Fruit fly (Drosophila melanogaster) whole organism, embryonic: Measurements from ENCODE around the gene smid.

Experiments
- Awh ChIP-seq: fragments of 200-800 bp; sonication (Bioruptor generic); IDR thresholded peaks from 2 replicates; pipeline ENCODE4, ENCODE4 v1.3.6; 2022; ENCODE audit warnings: missing biosample characterization, missing genetic modification characterization
- CG10267 ChIP-seq: fragments of 200-800 bp; sonication (Bioruptor generic); optimal IDR thresholded peaks from 2 replicates; lab custom pipeline; 2018; ENCODE audit warnings: missing biosample characterization, mild to moderate bottlenecking, missing genetic modification characterization, moderate library complexity
- CG10979 ChIP-seq: fragments of 200-800 bp; sonication (Bioruptor generic); optimal IDR thresholded peaks from 2 replicates; lab custom pipeline; 2018; ENCODE audit warnings: missing biosample characterization, mild to moderate bottlenecking, missing genetic modification characterization, moderate library complexity
- CG11695 ChIP-seq: fragments of 200-800 bp; sonication (Bioruptor generic); IDR thresholded peaks from 3 replicates; pipeline ENCODE4 v1.3.6; 2022; ENCODE audit warnings: missing biosample characterization, missing genetic modification characterization
- CG11696 ChIP-seq: fragments of 200-800 bp; sonication (Bioruptor generic); IDR thresholded peaks from 2 replicates; pipeline ENCODE4 v1.3.6; 2022; ENCODE audit warnings: missing biosample characterization, missing genetic modification characterization
- CG11723 ChIP-seq: fragments of 200-800 bp; sonication (Bioruptor generic); optimal IDR thresholded peaks from 2 replicates; lab custom pipeline; 2017; ENCODE audit warnings: missing biosample characterization, mild to moderate bottlenecking, missing genetic modification characterization
- CG12155 ChIP-seq: fragments of 200-800 bp; sonication (Bioruptor generic); optimal IDR thresholded peaks from 3 replicates; lab custom pipeline; 2016; ENCODE audit warnings: missing biosample characterization, missing genetic modification characterization
- CG12391 ChIP-seq: fragments of 200-800 bp; sonication (Bioruptor generic); optimal IDR thresholded peaks from 3 replicates; lab custom pipeline; 2018; ENCODE audit warnings: missing biosample characterization, mild to moderate bottlenecking, missing genetic modification characterization, moderate library complexity
- CG13424 ChIP-seq: fragments of 200-800 bp; sonication (Bioruptor generic); optimal IDR thresholded peaks from 2 replicates; lab custom pipeline; 2019; ENCODE audit warnings: missing biosample characterization, mild to moderate bottlenecking, missing genetic modification characterization, moderate library complexity
- CG17328 ChIP-seq: fragments of 200-800 bp; sonication (Bioruptor generic); IDR thresholded peaks from 2 replicates; pipeline ENCODE4 v1.3.6; 2022; ENCODE audit warnings: missing biosample characterization, missing genetic modification characterization
- CG18764 ChIP-seq: fragments of 200-800 bp; sonication (Bioruptor generic); optimal IDR thresholded peaks from 3 replicates; lab custom pipeline; 2016; ENCODE audit warnings: missing biosample characterization, missing genetic modification characterization
- CG3726 ChIP-seq: fragments of 200-800 bp; sonication (Bioruptor generic); IDR thresholded peaks from 3 replicates; pipeline ENCODE4, ENCODE4 v1.3.6; 2022; ENCODE audit warnings: missing biosample characterization, missing genetic modification characterization
- CG4360 ChIP-seq: fragments of 200-800 bp; sonication (Bioruptor generic); IDR thresholded peaks from 2 replicates; pipeline ENCODE4 v1.3.6; 2022; ENCODE audit warnings: missing biosample characterization, missing genetic modification characterization
- CG7745 ChIP-seq: fragments of 200-800 bp; sonication (Bioruptor generic); optimal IDR thresholded peaks from 2 replicates; lab custom pipeline; 2018; ENCODE audit warnings: missing biosample characterization, mild to moderate bottlenecking, missing genetic modification characterization, moderate library complexity
- CG7928 ChIP-seq: fragments of 200-800 bp; sonication (Bioruptor generic); optimal IDR thresholded peaks from 2 replicates; lab custom pipeline; 2017; ENCODE audit warnings: missing biosample characterization, mild to moderate bottlenecking, missing genetic modification characterization
- CG8281 ChIP-seq: fragments of 200-800 bp; sonication (Bioruptor generic); optimal IDR thresholded peaks from 2 replicates; lab custom pipeline; 2018; ENCODE audit warnings: missing biosample characterization, mild to moderate bottlenecking, missing genetic modification characterization, moderate library complexity
- CG9932 ChIP-seq: fragments of 200-800 bp; sonication (Bioruptor generic); IDR thresholded peaks from 2 replicates; pipeline ENCODE4 v1.3.6; 2022; ENCODE audit warnings: missing biosample characterization, missing genetic modification characterization
- Dbx ChIP-seq: fragments of 200-800 bp; sonication (Bioruptor generic); IDR thresholded peaks from 3 replicates; pipeline ENCODE4 v1.3.6; 2022; ENCODE audit warnings: missing biosample characterization, missing genetic modification characterization
- Dll ChIP-seq: fragments of 200-800 bp; sonication (Bioruptor generic); IDR thresholded peaks from 4 replicates; pipeline ENCODE4 v1.3.6; 2022; ENCODE audit warnings: missing biosample characterization, missing genetic modification characterization; ENCODE audit not compliant: partially characterized antibody
- Drgx ChIP-seq: fragments of 200-800 bp; sonication (Bioruptor generic); IDR thresholded peaks from 2 replicates; pipeline ENCODE4 v1.3.6; 2022; ENCODE audit warnings: missing biosample characterization, missing genetic modification characterization
- ERR ChIP-seq: fragments of 200-800 bp; sonication (Bioruptor generic); optimal IDR thresholded peaks from 2 replicates; lab custom pipeline; 2016; ENCODE audit warnings: missing biosample characterization, missing genetic modification characterization
- MBD-R2 ChIP-seq: fragments of 200-800 bp; sonication (Bioruptor generic); IDR thresholded peaks from 2 replicates; pipeline ENCODE4 v1.3.6; 2022; ENCODE audit warnings: missing biosample characterization, missing genetic modification characterization
- Meics ChIP-seq: fragments of 200-800 bp; sonication (Bioruptor generic); optimal IDR thresholded peaks from 2 replicates; lab custom pipeline; 2017; ENCODE audit warnings: missing biosample characterization, mild to moderate bottlenecking, missing genetic modification characterization
- NFAT ChIP-seq: fragments of 200-800 bp; sonication (Bioruptor generic); IDR thresholded peaks from 2 replicates; pipeline ENCODE4 v1.3.6; 2022; ENCODE audit warnings: missing biosample characterization, missing genetic modification characterization
- Oli ChIP-seq: fragments of 200-800 bp; sonication (Bioruptor generic); optimal IDR thresholded peaks from 2 replicates; lab custom pipeline; 2018; ENCODE audit warnings: missing biosample characterization, mild to moderate bottlenecking, missing genetic modification characterization, moderate library complexity
- Ptx1 ChIP-seq: fragments of 200-800 bp; sonication (Bioruptor generic); IDR thresholded peaks from 2 replicates; pipeline ENCODE4 v1.3.6; 2022; ENCODE audit warnings: missing biosample characterization, missing genetic modification characterization
- al ChIP-seq: fragments of 200-800 bp; sonication (Bioruptor generic); IDR thresholded peaks from 2 replicates; pipeline ENCODE4 v1.3.6; 2022; ENCODE audit warnings: missing biosample characterization, missing genetic modification characterization
- ap ChIP-seq: fragments of 200-800 bp; sonication (Bioruptor generic); IDR thresholded peaks from 2 replicates; pipeline ENCODE4 v1.3.6; 2022; ENCODE audit warnings: missing biosample characterization, missing genetic modification characterization
- bowl ChIP-seq: fragments of 200-800 bp; sonication (Bioruptor generic); IDR thresholded peaks from 2 replicates; pipeline ENCODE4 v1.3.6; 2022; ENCODE audit warnings: missing biosample characterization, missing genetic modification characterization
- br ChIP-seq: fragments of >200 bp; optimal IDR thresholded peaks from 2 replicates; lab custom pipeline; 2017
- chinmo ChIP-seq: fragments of 200-800 bp; sonication (Bioruptor generic); IDR thresholded peaks from 4 replicates; pipeline ENCODE4 v1.3.6; 2022; ENCODE audit warnings: missing biosample characterization, missing genetic modification characterization; ENCODE audit not compliant: partially characterized antibody
- chn ChIP-seq: fragments of 200-800 bp; sonication (Bioruptor generic); optimal IDR thresholded peaks from 2 replicates; lab custom pipeline; 2016; ENCODE audit warnings: missing biosample characterization, missing genetic modification characterization
- dmrt99B ChIP-seq: fragments of 200-800 bp; sonication (Bioruptor generic); optimal IDR thresholded peaks from 2 replicates; lab custom pipeline; 2018; ENCODE audit warnings: missing biosample characterization, mild to moderate bottlenecking, missing genetic modification characterization, moderate library complexity
- dysf ChIP-seq: fragments of 200-800 bp; sonication (Bioruptor generic); IDR thresholded peaks from 3 replicates; pipeline ENCODE4 v1.3.6; 2022; ENCODE audit warnings: missing biosample characterization, missing genetic modification characterization
- ftz-f1 ChIP-seq: fragments of 200-800 bp; sonication (Bioruptor generic); optimal IDR thresholded peaks from 2 replicates; lab custom pipeline; 2016; ENCODE audit warnings: missing biosample characterization, missing genetic modification characterization
- gcm ChIP-seq: fragments of 200-800 bp; sonication (Bioruptor generic); optimal IDR thresholded peaks from 2 replicates; lab custom pipeline; 2019; ENCODE audit warnings: missing biosample characterization, mild to moderate bottlenecking, missing genetic modification characterization, moderate library complexity
- gfzf ChIP-seq: fragments of 200-800 bp; sonication (Bioruptor generic); optimal IDR thresholded peaks from 2 replicates; lab custom pipeline; 2016; ENCODE audit warnings: missing biosample characterization, mild to moderate bottlenecking, missing genetic modification characterization, moderate library complexity
- grn ChIP-seq: fragments of 200-800 bp; sonication (Bioruptor generic); optimal IDR thresholded peaks from 3 replicates; lab custom pipeline; 2017; ENCODE audit warnings: missing biosample characterization, missing genetic modification characterization
- lbe ChIP-seq: fragments of 200-800 bp; sonication (Bioruptor generic); optimal IDR thresholded peaks from 2 replicates; lab custom pipeline; 2016; ENCODE audit warnings: missing biosample characterization, mild to moderate bottlenecking, missing genetic modification characterization
- lov ChIP-seq, 2 experiments: fragments of 200-800 bp in 1 of 2; fragments of >200 bp in 1 of 2; sonication (Bioruptor generic) in 1 of 2; IDR thresholded peaks in 1 of 2; optimal IDR thresholded peaks in 1 of 2; 2 replicates in 1 of 2; 3 replicates in 1 of 2; pipeline versions ENCODE4 v1.3.6 to Lab custom; 2017 to 2022; ENCODE audit warnings: missing biosample characterization in 1 of 2, missing genetic modification characterization in 1 of 2
- mam ChIP-seq: fragments of 200-800 bp; sonication (Bioruptor generic); optimal IDR thresholded peaks from 3 replicates; lab custom pipeline; 2016; ENCODE audit warnings: missing biosample characterization, missing genetic modification characterization
- pb ChIP-seq: fragments of 200-800 bp; sonication (Bioruptor generic); optimal IDR thresholded peaks from 3 replicates; lab custom pipeline; 2016; ENCODE audit warnings: missing biosample characterization, missing genetic modification characterization
- phol ChIP-seq: fragments of 200-800 bp; sonication (Bioruptor generic); optimal IDR thresholded peaks from 3 replicates; lab custom pipeline; 2018; ENCODE audit warnings: missing biosample characterization, mild to moderate bottlenecking, missing genetic modification characterization, moderate library complexity
- rib ChIP-seq: fragments of 200-800 bp; sonication (Bioruptor generic); IDR thresholded peaks from 2 replicates; pipeline ENCODE4 v1.3.6; 2022; ENCODE audit warnings: missing biosample characterization, missing genetic modification characterization
- sima ChIP-seq: fragments of 200-800 bp; sonication (Bioruptor generic); optimal IDR thresholded peaks from 2 replicates; lab custom pipeline; 2016; ENCODE audit warnings: missing biosample characterization, missing genetic modification characterization
- slbo ChIP-seq: fragments of 200-800 bp; sonication (Bioruptor generic); IDR thresholded peaks from 2 replicates; pipeline ENCODE4 v1.3.6; 2022; ENCODE audit warnings: missing biosample characterization, missing genetic modification characterization
- sr ChIP-seq: fragments of 200-800 bp; sonication (Bioruptor generic); IDR thresholded peaks from 3 replicates; pipeline ENCODE4 v1.3.6; 2022; ENCODE audit warnings: missing biosample characterization, missing genetic modification characterization
- tap ChIP-seq: fragments of 200-800 bp; optimal IDR thresholded peaks from 3 replicates; lab custom pipeline; 2019; ENCODE audit warnings: missing biosample characterization, mild to moderate bottlenecking, missing genetic modification characterization, moderate library complexity
- trh ChIP-seq: fragments of 200-800 bp; sonication (Bioruptor generic); optimal IDR thresholded peaks from 2 replicates; lab custom pipeline; 2016; ENCODE audit warnings: missing biosample characterization, missing genetic modification characterization
- tup ChIP-seq: fragments of 200-800 bp; sonication (Bioruptor generic); optimal IDR thresholded peaks from 2 replicates; lab custom pipeline; 2016; ENCODE audit warnings: missing biosample characterization, mild to moderate bottlenecking, missing genetic modification characterization, moderate library complexity

smid gene

dm6 chr3L:7433325-7433827 lies 52.0 kb downstream of the smid start (continued):
- peak; percentile 13; the same call in 1 of the 2 replicates for TF ChIP-seq NFAT (GFP tag; lab: Robert Waterston, UW)
- TF ChIP-seq rib (GFP tag; lab: Robert Waterston, UW): peak; percentile 76
- TF ChIP-seq Oli (tag; lab: Kevin White, UChicago): peak; percentile 1
- peak; percentile 74 for TF ChIP-seq CG8281 (tag; lab: Kevin White, UChicago)
- TF ChIP-seq gcm: no peak
- peak; percentile 20; the same call in 1 of the 2 replicates for TF ChIP-seq CG17328 (GFP tag; lab: Robert Waterston, UW)
- peak; percentile 13 for TF ChIP-seq CG13424
- TF ChIP-seq CG4360 (GFP tag; lab: Robert Waterston, UW): peak; percentile 82
- peak; percentile 12 for TF ChIP-seq Meics (GFP tag; lab: Kevin White, UChicago)
- peak; percentile 35; the same call in 1 of the 2 replicates for TF ChIP-seq slbo (GFP tag; lab: Robert Waterston, UW)
- TF ChIP-seq trh (GFP tag; lab: Kevin White, UChicago): no peak
- TF ChIP-seq CG11696 (GFP tag; lab: Robert Waterston, UW): no peak
- TF ChIP-seq CG10979 (tag; lab: Kevin White, UChicago): peak; percentile 59
- TF ChIP-seq phol (tag; lab: Kevin White, UChicago): peak; percentile 52
- TF ChIP-seq CG11695: peak; percentile 28; the same call in 1 of the 3 replicates
- no peak for TF ChIP-seq Awh (GFP tag; lab: Robert Waterston, UW)
- TF ChIP-seq CG3726: no peak
- TF ChIP-seq CG18764: no peak
- TF ChIP-seq lov (optimal IDR thresholded peaks at IDR 0.05; lab: Kevin White, UChicago): no peak
- no peak for TF ChIP-seq lov (GFP tag; IDR thresholded peaks at IDR 0.05; lab: Robert Waterston, UW)
- TF ChIP-seq gfzf (GFP tag; lab: Kevin White, UChicago): no peak
- TF ChIP-seq CG7928 (GFP tag; lab: Kevin White, UChicago): no peak
- no peak for TF ChIP-seq tup (GFP tag; lab: Kevin White, UChicago)
- TF ChIP-seq dysf (GFP tag; lab: Robert Waterston, UW): peak; percentile 41; the same call in 2 of the 3 replicates
- TF ChIP-seq Dll (GFP tag; lab: Robert Waterston, UW): no peak
- no peak for TF ChIP-seq mam (GFP tag; lab: Kevin White, UChicago)
- TF ChIP-seq lbe (GFP tag; lab: Kevin White, UChicago): no peak
- TF ChIP-seq grn (GFP tag; lab: Kevin White, UChicago): no peak
- no peak for TF ChIP-seq ftz-f1 (GFP tag; lab: Kevin White, UChicago)
- TF ChIP-seq al (GFP tag; lab: Robert Waterston, UW): 0 out of 2 replicates have a peak, but pooled peaks have one; percentile 5
- TF ChIP-seq MBD-R2: 0 out of 2 replicates have a peak, but pooled peaks have one; percentile 12
- TF ChIP-seq br (lab: Kevin White, UChicago): no peak
- no peak for TF ChIP-seq CG7745
- peak; percentile 91 for TF ChIP-seq sr
- 0 out of 3 replicates have a peak, but pooled peaks have one; percentile 39 for TF ChIP-seq Dbx (GFP tag; lab: Robert Waterston, UW)
- no peak for TF ChIP-seq ERR (GFP tag; lab: Kevin White, UChicago)
- no peak for TF ChIP-seq CG11723 (GFP tag; lab: Kevin White, UChicago)
- TF ChIP-seq pb (GFP tag; lab: Kevin White, UChicago): no peak
- TF ChIP-seq chn (GFP tag; lab: Kevin White, UChicago): no peak
- TF ChIP-seq Drgx: peak; percentile 63
- TF ChIP-seq CG12155 (GFP tag; lab: Kevin White, UChicago): no peak
- no peak for TF ChIP-seq tap (tag; lab: Kevin White, UChicago)
- peak; percentile 2 for TF ChIP-seq CG10267 (tag; lab: Kevin White, UChicago)
- TF ChIP-seq ap (GFP tag; lab: Robert Waterston, UW): no peak
- no peak for TF ChIP-seq bowl (GFP tag; lab: Robert Waterston, UW)
- peak; percentile 45 for TF ChIP-seq CG12391 (tag; lab: Kevin White, UChicago)
- TF ChIP-seq Ptx1 (GFP tag; lab: Robert Waterston, UW): 0 out of 2 replicates have a peak, but pooled peaks have one; percentile 37
- TF ChIP-seq sima (GFP tag; lab: Kevin White, UChicago): no peak
- TF ChIP-seq CG9932 (GFP tag; lab: Robert Waterston, UW): 0 out of 2 replicates have a peak, but pooled peaks have one; percentile 12
- peak; percentile 85; the same call in 2 of the 4 replicates for TF ChIP-seq chinmo (GFP tag; lab: Robert Waterston, UW)
- TF ChIP-seq dmrt99B (tag; lab: Kevin White, UChicago): peak; percentile 33
